Fruit fly (Drosophila melanogaster): ENCODE results near the gene Gmppb.

dm6 chr3R:4807582-4807981, 3.7 kb upstream of the Gmppb start:
- TF ChIP-seq CG32121 (GFP tag; IDR thresholded peaks at IDR 0.05) (no peak), EcR (GFP tag; optimal IDR thresholded peaks at IDR 0.05) (peak; percentile 73), Snoo (tag; optimal IDR thresholded peaks at IDR 0.05) (no peak), rn (GFP tag; IDR thresholded peaks at IDR 0.05) (no peak), CG13204 (GFP tag; optimal IDR thresholded peaks at IDR 0.05) (no peak), CG8159 (tag; optimal IDR thresholded peaks at IDR 0.05) (no peak), gl (tag; optimal IDR thresholded peaks at IDR 0.05) (no peak)
